Fruit fly (Drosophila melanogaster) whole organism, embryonic: ENCODE measurements around the gene mRpS9.
A peak's percentile ranks its signal among the peaks of the same experiment; 100 is the strongest.

Experiments used
- CG10147 ChIP-seq: fragments of 200-800 bp; sonication (Bioruptor generic); optimal IDR thresholded peaks from 2 replicates; lab custom pipeline; 2019; ENCODE audit warnings: missing biosample characterization, mild to moderate bottlenecking, missing genetic modification characterization, moderate library complexity
- CG10209 ChIP-seq: fragments of 200-800 bp; sonication (Bioruptor generic); optimal IDR thresholded peaks from 3 replicates; lab custom pipeline; 2017; ENCODE audit warnings: missing biosample characterization, mild to moderate bottlenecking, missing genetic modification characterization, missing genetic modification reagents
- CG1024 ChIP-seq: fragments of 200-800 bp; sonication (Bioruptor generic); IDR thresholded peaks from 2 replicates; pipeline ENCODE4 v1.3.6; 2022; ENCODE audit warnings: missing biosample characterization, missing genetic modification characterization
- CG10366 ChIP-seq: fragments of 200-800 bp; sonication (Bioruptor generic); IDR thresholded peaks from 2 replicates; pipeline ENCODE4 v1.3.6; 2022; ENCODE audit warnings: missing biosample characterization, missing genetic modification characterization
- CG11398 ChIP-seq: fragments of 200-800 bp; sonication (Bioruptor generic); optimal IDR thresholded peaks from 2 replicates; lab custom pipeline; 2016; ENCODE audit warnings: missing biosample characterization, missing genetic modification characterization
- CG11695 ChIP-seq: fragments of 200-800 bp; sonication (Bioruptor generic); IDR thresholded peaks from 3 replicates; pipeline ENCODE4 v1.3.6; 2022; ENCODE audit warnings: missing biosample characterization, missing genetic modification characterization
- CG12071 ChIP-seq: fragments of 200-800 bp; sonication (Bioruptor generic); optimal IDR thresholded peaks from 3 replicates; lab custom pipeline; 2018; ENCODE audit warnings: missing biosample characterization, mild to moderate bottlenecking, missing genetic modification characterization
- CG13123 ChIP-seq: fragments of 200-800 bp; sonication (Bioruptor generic); optimal IDR thresholded peaks from 2 replicates; lab custom pipeline; 2016; ENCODE audit warnings: missing biosample characterization, missing genetic modification characterization
- CG13624 ChIP-seq: fragments of 200-800 bp; sonication (Bioruptor generic); optimal IDR thresholded peaks from 2 replicates; lab custom pipeline; 2016; ENCODE audit warnings: missing biosample characterization, missing genetic modification characterization
- CG13775 ChIP-seq: fragments of 200-800 bp; sonication (Bioruptor generic); optimal IDR thresholded peaks from 3 replicates; lab custom pipeline; 2017; ENCODE audit warnings: missing biosample characterization, mild to moderate bottlenecking, missing genetic modification characterization
- CG1647 ChIP-seq: fragments of 200-800 bp; sonication (Bioruptor generic); optimal IDR thresholded peaks from 3 replicates; lab custom pipeline; 2016; ENCODE audit warnings: missing biosample characterization, missing genetic modification characterization
- CG2116 ChIP-seq: fragments of 200-800 bp; sonication (Bioruptor generic); optimal IDR thresholded peaks from 3 replicates; lab custom pipeline; 2018; ENCODE audit warnings: missing biosample characterization, mild to moderate bottlenecking, missing genetic modification characterization
- CG33213 ChIP-seq: fragments of 200-800 bp; sonication (Bioruptor generic); optimal IDR thresholded peaks from 3 replicates; lab custom pipeline; 2016; ENCODE audit warnings: missing biosample characterization, missing genetic modification characterization
- CG34376 ChIP-seq: fragments of 200-800 bp; sonication (Bioruptor generic); optimal IDR thresholded peaks from 2 replicates; lab custom pipeline; 2018; ENCODE audit warnings: missing biosample characterization, mild to moderate bottlenecking, missing genetic modification characterization
- CG4617 ChIP-seq: fragments of 200-800 bp; sonication (Bioruptor generic); optimal IDR thresholded peaks from 3 replicates; lab custom pipeline; 2016; ENCODE audit warnings: missing biosample characterization, missing genetic modification characterization, borderline replicate concordance
- CG6813 ChIP-seq: fragments of 200-800 bp; sonication (Bioruptor generic); optimal IDR thresholded peaks from 2 replicates; lab custom pipeline; 2017; ENCODE audit warnings: missing biosample characterization, missing genetic modification characterization, mild to moderate bottlenecking, moderate library complexity, missing genetic modification reagents
- CG9932 ChIP-seq: fragments of 200-800 bp; sonication (Bioruptor generic); IDR thresholded peaks from 2 replicates; pipeline ENCODE4 v1.3.6; 2022; ENCODE audit warnings: missing biosample characterization, missing genetic modification characterization
- D ChIP-seq, 2 experiments: fragments of 200-800 bp in 1 of 2; fragments of >200 bp in 1 of 2; sonication (Bioruptor generic) in 1 of 2; optimal IDR thresholded peaks; 2 replicates in 1 of 2; 3 replicates in 1 of 2; lab custom pipeline; 2017; ENCODE audit warnings: mild to moderate bottlenecking in 1 of 2, missing biosample characterization in 1 of 2, missing genetic modification characterization in 1 of 2, missing genetic modification reagents in 1 of 2
- D19B ChIP-seq: fragments of 200-800 bp; sonication (Bioruptor generic); optimal IDR thresholded peaks from 2 replicates; lab custom pipeline; 2017; ENCODE audit warnings: missing biosample characterization, mild to moderate bottlenecking, missing genetic modification characterization
- Fer2 ChIP-seq: fragments of 200-800 bp; sonication (Bioruptor generic); optimal IDR thresholded peaks from 2 replicates; lab custom pipeline; 2018; ENCODE audit warnings: missing biosample characterization, mild to moderate bottlenecking, missing genetic modification characterization, moderate library complexity
- Gug ChIP-seq: fragments of 200-800 bp; sonication (Bioruptor generic); IDR thresholded peaks from 4 replicates; pipeline ENCODE4 v1.3.6; 2022; ENCODE audit warnings: missing biosample characterization, missing genetic modification characterization
- Hmx ChIP-seq: fragments of 200-800 bp; sonication (Bioruptor generic); optimal IDR thresholded peaks from 2 replicates; lab custom pipeline; 2016; ENCODE audit warnings: missing biosample characterization, missing genetic modification characterization
- Lpt ChIP-seq: fragments of >200 bp; optimal IDR thresholded peaks from 2 replicates; lab custom pipeline; 2018; ENCODE audit warnings: missing biosample characterization, missing genetic modification characterization
- Rx ChIP-seq: fragments of 200-800 bp; sonication (Bioruptor generic); IDR thresholded peaks from 2 replicates; pipeline ENCODE4 v1.3.6; 2022; ENCODE audit warnings: missing biosample characterization, missing genetic modification characterization
- Scr ChIP-seq: fragments of 200-800 bp; sonication (Bioruptor generic); IDR thresholded peaks from 2 replicates; pipeline ENCODE4 v1.3.6; 2022; ENCODE audit warnings: missing biosample characterization, missing genetic modification characterization; ENCODE audit not compliant: partially characterized antibody
- Sry-β ChIP-seq: fragments of 200-800 bp; sonication (Bioruptor generic); optimal IDR thresholded peaks from 2 replicates; lab custom pipeline; 2018; ENCODE audit warnings: missing biosample characterization, mild to moderate bottlenecking, missing genetic modification characterization, moderate library complexity
- Sry-δ ChIP-seq: fragments of 200-800 bp; sonication (Bioruptor generic); optimal IDR thresholded peaks from 2 replicates; lab custom pipeline; 2016; ENCODE audit warnings: missing biosample characterization, missing genetic modification characterization
- Ssrp ChIP-seq: fragments of 200-800 bp; sonication (Bioruptor generic); optimal IDR thresholded peaks from 2 replicates; lab custom pipeline; 2018; ENCODE audit warnings: missing biosample characterization, mild to moderate bottlenecking, missing genetic modification characterization, moderate library complexity
- cas ChIP-seq: fragments of 200-800 bp; sonication (Bioruptor generic); IDR thresholded peaks from 2 replicates; pipeline ENCODE4 v1.3.6; 2022; ENCODE audit warnings: missing biosample characterization, missing genetic modification characterization
- dysf ChIP-seq: fragments of 200-800 bp; sonication (Bioruptor generic); IDR thresholded peaks from 3 replicates; pipeline ENCODE4 v1.3.6; 2022; ENCODE audit warnings: missing biosample characterization, missing genetic modification characterization
- en ChIP-seq: fragments of 200-800 bp; sonication (Bioruptor generic); optimal IDR thresholded peaks from 2 replicates; lab custom pipeline; 2016; ENCODE audit warnings: missing biosample characterization, missing genetic modification characterization
- ftz-f1 ChIP-seq: fragments of 200-800 bp; sonication (Bioruptor generic); optimal IDR thresholded peaks from 2 replicates; lab custom pipeline; 2016; ENCODE audit warnings: missing biosample characterization, missing genetic modification characterization
- gfzf ChIP-seq: fragments of 200-800 bp; sonication (Bioruptor generic); optimal IDR thresholded peaks from 2 replicates; lab custom pipeline; 2016; ENCODE audit warnings: missing biosample characterization, mild to moderate bottlenecking, missing genetic modification characterization, moderate library complexity
- jing ChIP-seq: fragments of 200-800 bp; sonication (Bioruptor generic); optimal IDR thresholded peaks from 2 replicates; lab custom pipeline; 2018; ENCODE audit warnings: missing biosample characterization, mild to moderate bottlenecking, missing genetic modification characterization
- klu ChIP-seq: fragments of 200-800 bp; sonication (Bioruptor generic); IDR thresholded peaks from 2 replicates; pipeline ENCODE4 v1.3.6; 2022; ENCODE audit warnings: missing biosample characterization, missing genetic modification characterization
- knrl ChIP-seq: fragments of 200-800 bp; sonication (Bioruptor generic); IDR thresholded peaks from 3 replicates; pipeline ENCODE4 v1.3.6; 2022; ENCODE audit warnings: missing biosample characterization, missing genetic modification characterization; ENCODE audit not compliant: partially characterized antibody
- nerfin-2 ChIP-seq: fragments of 200-800 bp; sonication (Bioruptor generic); IDR thresholded peaks from 2 replicates; pipeline ENCODE4 v1.3.6; 2022; ENCODE audit warnings: missing biosample characterization, missing genetic modification characterization; ENCODE audit not compliant: partially characterized antibody
- pros ChIP-seq: fragments of 200-800 bp; sonication (Bioruptor generic); optimal IDR thresholded peaks from 3 replicates; lab custom pipeline; 2019; ENCODE audit warnings: missing biosample characterization, mild to moderate bottlenecking, missing genetic modification characterization, moderate library complexity
- slbo ChIP-seq: fragments of 200-800 bp; sonication (Bioruptor generic); IDR thresholded peaks from 2 replicates; pipeline ENCODE4 v1.3.6; 2022; ENCODE audit warnings: missing biosample characterization, missing genetic modification characterization
- slp2 ChIP-seq: fragments of 200-800 bp; sonication (Bioruptor generic); optimal IDR thresholded peaks from 2 replicates; lab custom pipeline; 2016; ENCODE audit warnings: missing biosample characterization, missing genetic modification characterization
- so ChIP-seq: fragments of 200-800 bp; sonication (Bioruptor generic); IDR thresholded peaks from 3 replicates; pipeline ENCODE4 v1.3.6; 2022; ENCODE audit warnings: missing biosample characterization, missing genetic modification characterization
- tap ChIP-seq: fragments of 200-800 bp; optimal IDR thresholded peaks from 3 replicates; lab custom pipeline; 2019; ENCODE audit warnings: missing biosample characterization, mild to moderate bottlenecking, missing genetic modification characterization, moderate library complexity
- tna ChIP-seq: fragments of 200-800 bp; sonication (Bioruptor generic); IDR thresholded peaks from 2 replicates; pipeline ENCODE4 v1.3.6; 2022; ENCODE audit warnings: missing biosample characterization, missing genetic modification characterization; ENCODE audit not compliant: partially characterized antibody
- toy ChIP-seq: fragments of 200-800 bp; sonication (Bioruptor generic); IDR thresholded peaks from 2 replicates; pipeline ENCODE4 v1.3.6; 2022; ENCODE audit warnings: missing biosample characterization, missing genetic modification characterization
- tup ChIP-seq: fragments of 200-800 bp; sonication (Bioruptor generic); optimal IDR thresholded peaks from 2 replicates; lab custom pipeline; 2016; ENCODE audit warnings: missing biosample characterization, mild to moderate bottlenecking, missing genetic modification characterization, moderate library complexity
- vfl ChIP-seq: fragments of 200-800 bp; sonication (Bioruptor generic); optimal IDR thresholded peaks from 2 replicates; lab custom pipeline; 2016; ENCODE audit warnings: missing biosample characterization, missing genetic modification characterization
- wor ChIP-seq: fragments of 200-800 bp; sonication (Bioruptor generic); IDR thresholded peaks from 2 replicates; pipeline ENCODE4 v1.3.6; 2022; ENCODE audit warnings: missing biosample characterization, missing genetic modification characterization
- z ChIP-seq: fragments of 200-800 bp; sonication (Bioruptor generic); IDR thresholded peaks from 3 replicates; pipeline ENCODE4 v1.3.6; 2022; ENCODE audit warnings: missing biosample characterization, missing genetic modification characterization
- zen ChIP-seq: fragments of 200-800 bp; sonication (Bioruptor generic); optimal IDR thresholded peaks from 3 replicates; lab custom pipeline; 2018; ENCODE audit warnings: missing biosample characterization, mild to moderate bottlenecking, missing genetic modification characterization, moderate library complexity
- zen2 ChIP-seq: fragments of 200-800 bp; sonication (Bioruptor generic); IDR thresholded peaks from 3 replicates; pipeline ENCODE4 v1.3.6; 2022; ENCODE audit warnings: missing biosample characterization, missing genetic modification characterization; ENCODE audit not compliant: partially characterized antibody

mRpS9 gene

DNA sequence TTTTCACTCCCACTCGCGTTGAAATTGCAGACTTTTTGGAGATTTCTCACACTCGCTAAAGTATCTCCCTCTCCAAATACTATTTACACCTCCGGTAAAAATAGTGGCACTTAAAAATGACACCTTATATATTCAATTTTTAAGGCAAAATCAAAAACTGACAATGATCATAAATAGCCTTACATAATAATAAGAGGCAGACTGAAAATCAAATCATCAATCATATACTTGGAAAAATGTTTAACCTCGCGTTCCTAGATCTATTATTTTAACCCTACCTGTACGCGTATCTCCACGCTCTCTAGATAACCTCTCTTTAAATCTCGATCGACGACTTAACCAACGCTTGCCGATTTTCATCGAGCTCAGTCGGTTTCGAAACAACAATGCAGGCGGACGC lies 7.0 kb downstream of the mRpS9 start (continued):
- TF ChIP-seq Fer2 (tag; lab: Kevin White, UChicago) (peak; percentile 15), pros (GFP tag; lab: Kevin White, UChicago) (no peak), CG9932 (GFP tag; lab: Robert Waterston, UW) (peak; percentile 85), CG13123 (GFP tag; lab: Kevin White, UChicago) (no peak), CG13775 (peak; percentile 53), toy (GFP tag; lab: Robert Waterston, UW) (no peak), gfzf (GFP tag; lab: Kevin White, UChicago) (no peak), Hmx (GFP tag; lab: Kevin White, UChicago) (peak; percentile 52), zen (no peak), ftz-f1 (GFP tag; lab: Kevin White, UChicago) (no peak), tup (no peak), Sry-β (GFP tag; lab: Kevin White, UChicago) (no peak), Sry-δ (GFP tag; lab: Kevin White, UChicago) (peak; percentile 10), CG1647 (GFP tag; lab: Kevin White, UChicago) (peak; percentile 37), knrl (GFP tag; lab: Robert Waterston, UW) (no peak), vfl (peak; percentile 49), Ssrp (tag; lab: Kevin White, UChicago) (no peak), cas (GFP tag; lab: Robert Waterston, UW) (peak; percentile 79), wor (GFP tag; lab: Robert Waterston, UW) (0 out of 2 replicates have a peak, but pooled peaks have one; percentile 46), klu (GFP tag; lab: Robert Waterston, UW) (0 out of 2 replicates have a peak, but pooled peaks have one; percentile 33), Rx (GFP tag; lab: Robert Waterston, UW) (0 out of 2 replicates have a peak, but pooled peaks have one; percentile 16), slbo (GFP tag; lab: Robert Waterston, UW) (peak; percentile 83), CG13624 (GFP tag; lab: Kevin White, UChicago) (peak; percentile 55), CG2116 (GFP tag; lab: Kevin White, UChicago) (peak; percentile 12), en (GFP tag; lab: Kevin White, UChicago) (peak; percentile 11), Scr (GFP tag; lab: Robert Waterston, UW) (no peak), Gug (GFP tag; lab: Robert Waterston, UW) (no peak), nerfin-2 (GFP tag; lab: Robert Waterston, UW) (no peak), slp2 (GFP tag; lab: Kevin White, UChicago) (no peak), jing (GFP tag; lab: Kevin White, UChicago) (no peak), CG10366 (peak; percentile 73), dysf (GFP tag; lab: Robert Waterston, UW) (peak; percentile 88), CG6813 (GFP tag; lab: Kevin White, UChicago) (peak; percentile 70), CG4617 (no peak), D19B (GFP tag; lab: Kevin White, UChicago) (peak; percentile 66), CG1024 (GFP tag; lab: Robert Waterston, UW) (peak; percentile 59; the same call in 1 of the 2 replicates), CG11695 (GFP tag; lab: Robert Waterston, UW) (peak; percentile 90), tna (no peak), CG34376 (GFP tag; lab: Kevin White, UChicago) (no peak), CG10147 (no peak), zen2 (no peak), so (GFP tag; lab: Robert Waterston, UW) (peak; percentile 76; the same call in 1 of the 3 replicates), CG12071 (GFP tag; lab: Kevin White, UChicago) (no peak), Lpt (GFP tag; lab: Kevin White, UChicago) (no peak), CG33213 (GFP tag; lab: Kevin White, UChicago) (peak; percentile 22), tap (tag; lab: Kevin White, UChicago) (no peak), CG11398 (no peak), D (optimal IDR thresholded peaks at IDR 0.05; lab: Kevin White, UChicago) (no peak), D (GFP tag; optimal IDR thresholded peaks at IDR 0.05; lab: Kevin White, UChicago) (no peak), CG10209 (GFP tag; lab: Kevin White, UChicago) (peak; percentile 62), z (GFP tag; lab: Robert Waterston, UW) (no peak)
